Worm (Caenorhabditis elegans) whole organism, late embryonic: ENCODE measurements around the gene F44A2.7.

Experiments
- ceh-14 ChIP-seq: sonication (generic microtip); optimal IDR thresholded peaks from 2 replicates; lab custom pipeline; 2016; ENCODE audit warnings: missing genotype, missing genetic modification characterization, missing compliant biosample characterization
- ceh-30 ChIP-seq: fragments of 150-350 bp; optimal IDR thresholded peaks from 2 replicates; lab custom pipeline; 2014; ENCODE audit warnings: missing biosample characterization, missing genetic modification characterization
- dmd-4 ChIP-seq: sonication (generic microtip); optimal IDR thresholded peaks from 2 replicates; lab custom pipeline; 2016; ENCODE audit warnings: borderline replicate concordance, missing genetic modification characterization, missing compliant biosample characterization
- eyg-1 ChIP-seq: sonication (generic microtip); optimal IDR thresholded peaks from 2 replicates; lab custom pipeline; 2016; ENCODE audit warnings: missing genotype, missing genetic modification characterization, missing compliant biosample characterization
- fkh-6 ChIP-seq: sonication (generic microtip); optimal IDR thresholded peaks from 2 replicates; lab custom pipeline; 2016; ENCODE audit warnings: missing genetic modification characterization, missing compliant biosample characterization
- lin-11 ChIP-seq: fragments of 200-800 bp; sonication (Bioruptor generic); optimal IDR thresholded peaks from 2 replicates; lab custom pipeline; 2018; ENCODE audit warnings: mild to moderate bottlenecking, missing genetic modification characterization, missing compliant biosample characterization
- nhr-11 ChIP-seq: fragments of 150-350 bp; optimal IDR thresholded peaks from 2 replicates; lab custom pipeline; 2014; ENCODE audit warnings: missing biosample characterization, missing genetic modification characterization
- pha-4 ChIP-seq: fragments of 150-350 bp; optimal IDR thresholded peaks from 2 replicates; lab custom pipeline; 2018; ENCODE audit warnings: missing biosample characterization, missing genetic modification reagents, missing genetic modification characterization
- sdc-2 ChIP-seq: sonication (generic microtip); optimal IDR thresholded peaks from 2 replicates; lab custom pipeline; 2016; ENCODE audit warnings: missing genotype, missing genetic modification characterization, missing compliant biosample characterization
- ttx-3 ChIP-seq: sonication (generic microtip); optimal IDR thresholded peaks from 2 replicates; lab custom pipeline; 2016; ENCODE audit warnings: missing genetic modification reagents, missing genetic modification characterization, missing compliant biosample characterization
- zip-5 ChIP-seq: sonication (generic microtip); optimal IDR thresholded peaks from 2 replicates; lab custom pipeline; 2016; ENCODE audit warnings: missing genetic modification characterization, missing compliant biosample characterization

DNA sequence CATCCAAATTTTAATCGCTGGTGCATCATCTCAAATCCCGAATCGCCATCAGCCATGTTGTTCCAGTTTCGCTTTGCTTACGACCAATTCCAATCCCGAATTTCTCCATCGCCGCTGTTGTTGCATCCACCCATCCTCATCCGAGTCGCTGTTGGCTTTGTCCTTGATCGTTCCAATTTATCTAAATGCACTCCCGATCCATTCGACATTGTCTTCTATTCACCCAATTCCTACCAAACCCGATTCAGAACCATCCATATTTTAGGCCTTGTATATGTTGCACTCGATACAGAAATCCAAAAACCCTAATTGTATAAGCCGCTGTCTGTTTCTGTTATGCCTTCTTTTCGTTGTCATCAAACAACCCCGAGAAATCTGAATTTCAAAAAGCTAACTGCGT lies 19.0 kb downstream of the F44A2.7 start:
- TF ChIP-seq sdc-2 (tag; lab: Kevin White, UChicago) (no peak), eyg-1 (tag; lab: Kevin White, UChicago) (no peak), nhr-11 (tag; lab: Kevin White, UChicago) (no peak), lin-11 (no peak), pha-4 (tag; lab: Kevin White, UChicago) (no peak), ttx-3 (tag; lab: Kevin White, UChicago) (no peak), fkh-6 (tag; lab: Kevin White, UChicago) (no peak), dmd-4 (tag; lab: Kevin White, UChicago) (no peak), zip-5 (tag; lab: Kevin White, UChicago) (no peak), ceh-30 (no peak), ceh-14 (tag; lab: Kevin White, UChicago) (no peak)
